Worm (Caenorhabditis elegans) whole organism, L4 larva: Measurements from ENCODE around the gene C25G4.17.

Source experiments
- D1046.2 ChIP-seq: fragments of 200-800 bp; sonication (Bioruptor generic); IDR thresholded peaks from 2 replicates; pipeline ENCODE4 v1.3.6; 2022; ENCODE audit warnings: missing genetic modification characterization, missing compliant biosample characterization
- F26F4.8 ChIP-seq: fragments of 200-800 bp; sonication (Bioruptor generic); conservative IDR thresholded peaks from 2 replicates; pipeline ENCODE4 v1.3.6; 2022; ENCODE audit warnings: missing genetic modification characterization, missing compliant biosample characterization
- F49E8.2 ChIP-seq: sonication (generic microtip); optimal IDR thresholded peaks from 2 replicates; lab custom pipeline; 2016; ENCODE audit warnings: missing compliant biosample characterization, mild to moderate bottlenecking, missing genetic modification characterization, borderline replicate concordance
- Y48G9A.11 ChIP-seq: fragments of 200-800 bp; sonication (Bioruptor generic); IDR thresholded peaks from 2 replicates; pipeline ENCODE4 v1.3.6; 2022; ENCODE audit warnings: missing genetic modification reagents, missing genetic modification characterization, missing compliant biosample characterization
- ZK546.5 ChIP-seq, 2 experiments: sonication (generic microtip); optimal IDR thresholded peaks; 2 replicates each; lab custom pipeline; 2017; ENCODE audit warnings: missing biosample characterization in 2 of 2, missing genetic modification characterization in 2 of 2
- aha-1 ChIP-seq: fragments of 150-350 bp; peaks from one replicate; lab custom pipeline; 2014; ENCODE audit warnings: missing biosample characterization, missing genetic modification characterization
- ama-1 ChIP-seq: fragments of 150-350 bp; optimal IDR thresholded peaks from 2 replicates; lab custom pipeline; 2014; ENCODE audit warnings: inconsistent platforms, mixed read lengths
- attf-4 ChIP-seq: sonication (generic microtip); optimal IDR thresholded peaks from 3 replicates; lab custom pipeline; 2017; ENCODE audit warnings: missing biosample characterization, missing genetic modification characterization
- ceh-20 ChIP-seq: fragments of 200-800 bp; sonication (Bioruptor generic); IDR thresholded peaks from 2 replicates; pipeline ENCODE4 v1.3.6; 2022; ENCODE audit warnings: missing genetic modification reagents, missing genetic modification characterization, missing compliant biosample characterization
- ces-1 ChIP-seq: fragments of 150-350 bp; sonication (generic microtip); optimal IDR thresholded peaks from 4 replicates; lab custom pipeline; 2014; ENCODE audit warnings: missing biosample characterization, missing genetic modification reagents, missing genetic modification characterization
- ctbp-1 ChIP-seq: fragments of 200-800 bp; sonication (Bioruptor generic); IDR thresholded peaks from 2 replicates; pipeline ENCODE4 v1.3.6; 2022; ENCODE audit warnings: missing genetic modification reagents, missing genetic modification characterization, missing compliant biosample characterization
- daf-8 ChIP-seq: fragments of 200-800 bp; sonication (Bioruptor generic); IDR thresholded peaks from 2 replicates; pipeline ENCODE4 v1.3.6; 2022; ENCODE audit warnings: missing genetic modification characterization, missing compliant biosample characterization
- dmd-9 ChIP-seq: fragments of 200-800 bp; sonication (Bioruptor generic); IDR thresholded peaks from 2 replicates; pipeline ENCODE4 v1.3.6; 2022; ENCODE audit warnings: missing genetic modification reagents, missing genetic modification characterization, missing compliant biosample characterization
- egl-43 ChIP-seq: fragments of 200-800 bp; sonication (Bioruptor generic); IDR thresholded peaks from 2 replicates; pipeline ENCODE4 v1.3.6; 2022; ENCODE audit warnings: missing genetic modification reagents, missing genetic modification characterization, missing compliant biosample characterization
- fkh-10 ChIP-seq: fragments of 150-350 bp; optimal IDR thresholded peaks from 2 replicates; lab custom pipeline; 2014; ENCODE audit warnings: missing biosample characterization, missing genetic modification reagents, missing genetic modification characterization
- gei-8 ChIP-seq: fragments of 200-800 bp; sonication (Bioruptor generic); optimal IDR thresholded peaks from 2 replicates; lab custom pipeline; 2018; ENCODE audit warnings: mild to moderate bottlenecking, missing genetic modification characterization, missing compliant biosample characterization
- hif-1 ChIP-seq, 2 experiments: sonication (generic microtip); optimal IDR thresholded peaks; 2 replicates each; lab custom pipeline; 2016 to 2017; ENCODE audit warnings: missing compliant biosample characterization in 2 of 2, missing genetic modification characterization in 2 of 2, missing genetic modification reagents in 2 of 2, missing genotype in 2 of 2, mild to moderate bottlenecking in 1 of 2
- hlh-11 ChIP-seq: fragments of 200-800 bp; sonication (Bioruptor generic); optimal IDR thresholded peaks from 2 replicates; lab custom pipeline; 2018; ENCODE audit warnings: mild to moderate bottlenecking, missing genetic modification characterization, missing compliant biosample characterization
- hlh-30 ChIP-seq: sonication (generic microtip); optimal IDR thresholded peaks from 2 replicates; lab custom pipeline; 2017; ENCODE audit warnings: antibody characterized with exemption, mild to moderate bottlenecking, missing genetic modification characterization, missing compliant biosample characterization; ENCODE audit not compliant: insufficient read depth
- hmg-1.1 ChIP-seq: fragments of 200-800 bp; sonication (Bioruptor generic); IDR thresholded peaks from 2 replicates; pipeline ENCODE4 v1.3.6; 2022; ENCODE audit warnings: missing genetic modification reagents, missing genetic modification characterization, missing compliant biosample characterization
- lin-29 ChIP-seq: fragments of 200-800 bp; sonication (Bioruptor generic); IDR thresholded peaks from 2 replicates; pipeline ENCODE4 v1.3.6; 2022; ENCODE audit warnings: missing genetic modification reagents, missing genetic modification characterization, missing compliant biosample characterization
- madf-5 ChIP-seq, 2 experiments: fragments of 200-800 bp; sonication (Bioruptor generic); IDR thresholded peaks; 2 replicates each; pipeline ENCODE4 v1.3.6; 2022; ENCODE audit warnings: missing compliant biosample characterization in 2 of 2, missing genetic modification characterization in 2 of 2
- mes-2 ChIP-seq: sonication (generic microtip); optimal IDR thresholded peaks from 2 replicates; lab custom pipeline; 2016; ENCODE audit warnings: missing genotype, mild to moderate bottlenecking, missing genetic modification characterization, missing compliant biosample characterization; ENCODE audit not compliant: poor library complexity, severe bottlenecking
- nhr-10 ChIP-seq: fragments of 150-350 bp; optimal IDR thresholded peaks from 2 replicates; lab custom pipeline; 2014; ENCODE audit warnings: missing biosample characterization, missing genetic modification characterization
- nhr-11 ChIP-seq: fragments of 150-350 bp; optimal IDR thresholded peaks from 2 replicates; lab custom pipeline; 2014; ENCODE audit warnings: missing biosample characterization, missing genetic modification characterization
- nhr-25 ChIP-seq: sonication (generic microtip); optimal IDR thresholded peaks from 2 replicates; lab custom pipeline; 2017; ENCODE audit warnings: missing genetic modification characterization, mild to moderate bottlenecking, missing compliant biosample characterization, antibody characterized with exemption, moderate library complexity, borderline replicate concordance; ENCODE audit not compliant: insufficient read depth
- nhr-41 ChIP-seq: fragments of 200-800 bp; sonication (Bioruptor generic); IDR thresholded peaks from 2 replicates; pipeline ENCODE4 v1.3.6; 2022; ENCODE audit warnings: missing genetic modification reagents, missing genetic modification characterization, missing compliant biosample characterization
- nhr-48 ChIP-seq: sonication (generic microtip); optimal IDR thresholded peaks from 2 replicates; lab custom pipeline; 2016; ENCODE audit warnings: mild to moderate bottlenecking, missing genetic modification characterization, missing compliant biosample characterization
- nhr-6 ChIP-seq: fragments of 150-350 bp; optimal IDR thresholded peaks from 2 replicates; lab custom pipeline; 2014; ENCODE audit warnings: missing biosample characterization, missing genetic modification characterization
- nhr-76 ChIP-seq: fragments of 150-350 bp; optimal IDR thresholded peaks from 2 replicates; lab custom pipeline; 2014; ENCODE audit warnings: missing biosample characterization, missing genetic modification characterization
- php-3 ChIP-seq: fragments of 200-800 bp; sonication (Bioruptor generic); IDR thresholded peaks from 2 replicates; pipeline ENCODE4 v1.3.6; 2022; ENCODE audit warnings: missing genetic modification reagents, missing genetic modification characterization, missing compliant biosample characterization
- sdz-12 ChIP-seq: fragments of 200-800 bp; sonication (Bioruptor generic); optimal IDR thresholded peaks from 2 replicates; lab custom pipeline; 2018; ENCODE audit warnings: mild to moderate bottlenecking, missing genetic modification characterization, missing compliant biosample characterization
- snpc-1.2 ChIP-seq: fragments of 200-800 bp; sonication (Bioruptor generic); IDR thresholded peaks from 2 replicates; pipeline ENCODE4 v1.3.6; 2022; ENCODE audit warnings: missing genetic modification reagents, missing genetic modification characterization, missing compliant biosample characterization
- tag-97 ChIP-seq: fragments of 200-800 bp; sonication (Bioruptor generic); IDR thresholded peaks from 2 replicates; pipeline ENCODE4 v1.3.6; 2022; ENCODE audit warnings: missing genetic modification characterization, missing compliant biosample characterization
- unc-39 ChIP-seq: sonication (generic microtip); optimal IDR thresholded peaks from 2 replicates; lab custom pipeline; 2017; ENCODE audit warnings: missing biosample characterization, missing genetic modification characterization
- unc-62 ChIP-seq, 3 experiments: fragments of 150-350 bp in 1 of 3; sonication (generic microtip); optimal IDR thresholded peaks in 2 of 3; peaks in 1 of 3; 1 replicate in 1 of 3; 2 replicates in 2 of 3; lab custom pipeline; 2014 to 2017; ENCODE audit warnings: missing biosample characterization in 3 of 3, missing genetic modification characterization in 3 of 3, missing genetic modification reagents in 3 of 3, missing genotype in 1 of 3
- zfp-3 ChIP-seq: fragments of 200-800 bp; sonication (Bioruptor generic); conservative IDR thresholded peaks from 2 replicates; pipeline ENCODE4 v1.3.6; 2022; ENCODE audit warnings: missing genetic modification reagents, missing genetic modification characterization, missing compliant biosample characterization
- zip-11 ChIP-seq: fragments of 200-800 bp; sonication (Bioruptor generic); IDR thresholded peaks from 2 replicates; pipeline ENCODE4 v1.3.6; 2022; ENCODE audit warnings: missing genetic modification characterization, missing compliant biosample characterization

Gene C25G4.17

DNA sequence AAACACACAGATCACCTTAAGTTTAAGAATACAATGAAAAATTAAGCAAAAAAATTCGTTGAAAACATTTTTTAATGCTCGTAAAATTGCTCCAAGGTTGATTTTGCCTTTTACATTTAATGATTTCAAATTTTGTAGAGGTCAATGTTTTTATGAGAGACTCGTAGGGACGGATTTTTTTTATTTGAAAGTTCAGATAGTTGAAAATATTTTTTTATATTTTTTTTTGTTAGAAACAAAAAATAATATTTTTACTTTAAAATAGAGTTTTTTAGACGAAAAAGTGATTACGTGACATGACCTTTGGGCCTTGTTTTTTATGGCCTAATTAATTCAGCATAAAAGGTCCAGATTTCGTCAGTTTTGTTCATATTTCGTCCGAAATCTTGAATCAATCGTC lies 12.9 kb downstream of the C25G4.17 start, which contains the start of gene smz-1:
smz-1 (plus strand) TSS at position 301 of the 400 bp plus-strand sequence.
- TF ChIP-seq php-3 (GFP tag; lab: Robert Waterston, UW) (no peak), zip-11 (no peak), unc-39 (no peak), nhr-11 (tag; lab: Kevin White, UChicago) (no peak), ceh-20 (GFP tag; lab: Robert Waterston, UW) (no peak), hif-1 (tag; optimal IDR thresholded peaks at IDR 0.05; lab: Kevin White, UChicago) (no peak), nhr-48 (tag; lab: Kevin White, UChicago) (no peak), dmd-9 (GFP tag; lab: Robert Waterston, UW) (no peak), aha-1 (no peak), nhr-76 (tag; lab: Kevin White, UChicago) (no peak), nhr-6 (tag; lab: Kevin White, UChicago) (no peak), zfp-3 (no peak), snpc-1.2 (no peak), madf-5 (GFP tag; IDR thresholded peaks at IDR 0.05; lab: Robert Waterston, UW) (no peak), F26F4.8 (GFP tag; lab: Robert Waterston, UW) (no peak), ctbp-1 (GFP tag; lab: Robert Waterston, UW) (no peak)

DNA sequence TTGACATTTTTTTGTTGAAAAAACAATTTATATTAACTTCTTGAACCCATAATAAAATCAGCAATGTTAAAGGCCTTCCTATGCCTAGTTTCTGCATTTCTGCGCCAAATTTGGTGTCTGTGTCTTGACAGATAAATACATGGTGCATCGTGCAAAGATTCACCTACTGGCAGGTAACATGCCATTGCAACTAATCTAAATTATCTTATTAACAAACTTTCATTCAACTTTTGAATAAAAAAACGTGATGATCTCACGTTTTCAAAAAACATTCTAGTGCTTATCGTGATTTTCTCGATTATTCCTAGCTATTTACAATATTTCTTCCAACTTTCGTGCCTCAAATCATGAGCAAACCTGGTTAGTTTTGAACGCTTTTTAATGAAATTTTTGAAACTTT lies 14.8 kb downstream of the C25G4.17 start, which contains the start of gene C25G4.7:
C25G4.7 (plus strand) TSS at position 301 of the 400 bp plus-strand sequence.
- TF ChIP-seq tag-97 (no peak), nhr-10 (tag; lab: Kevin White, UChicago) (no peak), snpc-1.2 (no peak), nhr-41 (GFP tag; lab: Robert Waterston, UW) (no peak)

DNA sequence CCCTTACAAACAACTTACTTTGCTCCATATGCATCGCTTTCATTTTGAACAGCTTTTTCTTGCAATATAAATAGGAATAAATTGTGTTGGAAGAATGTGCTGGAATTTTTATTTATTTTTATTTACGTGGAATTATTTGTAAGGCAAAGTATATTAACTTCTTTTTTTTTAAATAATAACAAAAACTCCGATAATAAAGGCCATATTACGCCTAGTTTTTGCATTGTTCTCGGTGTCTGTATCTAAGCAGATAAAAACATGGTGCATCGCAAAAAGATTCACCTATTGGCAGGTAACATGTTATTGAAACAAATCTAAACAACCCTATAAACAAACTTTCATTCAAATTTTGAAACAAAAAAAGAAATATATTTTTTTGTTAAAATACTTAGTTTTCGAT lies 21.6 kb downstream of the C25G4.17 start, which contains the start of gene C25G4.8:
C25G4.8 (minus strand) TSS at position 101 of the 400 bp plus-strand sequence.
- TF ChIP-seq daf-8 (GFP tag; lab: Robert Waterston, UW) = no peak
- no peak for TF ChIP-seq ama-1 (lab: Kevin White, UChicago)
- no peak for TF ChIP-seq Y48G9A.11 (GFP tag; lab: Robert Waterston, UW)
- TF ChIP-seq ZK546.5 (tag; optimal IDR thresholded peaks at IDR 0.05; lab: Kevin White, UChicago) = no peak
- no peak for TF ChIP-seq F49E8.2 (tag; lab: Kevin White, UChicago)
- no peak for TF ChIP-seq gei-8 (GFP tag; lab: Kevin White, UChicago)
- TF ChIP-seq egl-43 (GFP tag; lab: Robert Waterston, UW) = no peak
- no peak for TF ChIP-seq nhr-41 (GFP tag; lab: Robert Waterston, UW)
- TF ChIP-seq ces-1 (GFP tag; lab: Kevin White, UChicago) = no peak
- no peak for TF ChIP-seq attf-4
- no peak for TF ChIP-seq php-3 (GFP tag; lab: Robert Waterston, UW)

DNA sequence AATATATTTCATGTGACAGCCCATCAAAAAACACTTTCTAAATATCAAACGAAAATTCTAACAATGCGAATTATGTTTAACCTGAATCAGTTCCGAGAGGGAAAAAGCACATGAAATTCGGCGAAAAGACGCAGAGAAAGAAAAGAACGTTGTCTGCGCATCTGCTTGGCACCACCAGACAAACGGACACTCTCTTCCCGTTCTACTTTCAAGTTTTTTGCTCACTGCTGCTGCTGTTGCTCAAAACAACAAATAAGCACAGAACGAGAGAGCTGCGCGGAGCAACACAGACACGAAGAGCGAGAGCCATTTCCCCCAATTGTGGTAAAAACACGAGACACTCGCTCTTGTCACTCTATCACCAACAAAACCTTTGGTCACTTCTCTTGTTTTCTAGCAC lies 23.0 kb downstream of the C25G4.17 start:
- TF ChIP-seq fkh-10 (peak; percentile 47), lin-29 (GFP tag; lab: Robert Waterston, UW) (no peak), unc-62 (GFP tag; optimal IDR thresholded peaks at IDR 0.05 in 1 of 2; lab: Kevin White, UChicago) (peak in 1 of 2 experiments; percentile 63), unc-62 (tag; optimal IDR thresholded peaks at IDR 0.05; lab: Kevin White, UChicago) (no peak), hmg-1.1 (peak; percentile 48; the same call in 1 of the 2 replicates), D1046.2 (no peak), ceh-20 (GFP tag; lab: Robert Waterston, UW) (no peak), hlh-11 (peak; percentile 12), nhr-25 (tag; lab: Kevin White, UChicago) (no peak), egl-43 (GFP tag; lab: Robert Waterston, UW) (0 out of 2 replicates have a peak, but pooled peaks have one; percentile 29), sdz-12 (GFP tag; lab: Kevin White, UChicago) (no peak), hlh-30 (tag; lab: Kevin White, UChicago) (peak; percentile 57), nhr-41 (GFP tag; lab: Robert Waterston, UW) (no peak), mes-2 (tag; lab: Kevin White, UChicago) (peak; percentile 33)
